Fruit fly (Drosophila melanogaster): ENCODE data around the gene Xport-B.

DNA sequence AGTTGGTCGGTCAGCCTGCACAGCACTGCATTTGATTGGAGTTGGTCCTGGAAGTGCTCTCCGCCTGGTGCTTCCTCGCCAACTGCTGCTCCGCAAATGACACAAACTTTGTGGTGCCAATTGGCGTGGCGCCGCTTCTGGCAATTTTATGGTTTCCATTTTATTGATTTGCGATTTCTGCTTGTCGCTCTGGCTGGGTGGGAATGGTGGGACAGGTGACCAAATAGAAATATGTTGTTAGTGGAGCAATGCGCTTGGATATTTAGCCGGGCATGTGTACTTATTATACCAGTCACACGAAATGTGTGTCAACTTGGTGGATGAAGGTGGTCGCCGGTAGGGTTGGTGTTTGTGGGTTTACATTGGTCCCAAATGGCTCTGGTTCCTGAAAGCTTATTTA is at the start of gene Xport-B, which contains the start of gene Xport-A:
- no peak for TF ChIP-seq Ets96B (tag; optimal IDR thresholded peaks at IDR 0.05)
- no peak for TF ChIP-seq Lpt (GFP tag; optimal IDR thresholded peaks at IDR 0.05)
- no peak for TF ChIP-seq Eip75B (GFP tag; optimal IDR thresholded peaks at IDR 0.05)
- TF ChIP-seq CG6854 (GFP tag; optimal IDR thresholded peaks at IDR 0.05): no peak
- no peak for TF ChIP-seq net (GFP tag; optimal IDR thresholded peaks at IDR 0.05)
- TF ChIP-seq Sox15 (GFP tag; optimal IDR thresholded peaks at IDR 0.05): no peak
- no peak for TF ChIP-seq CG6808 (GFP tag; optimal IDR thresholded peaks at IDR 0.05)
- no peak for TF ChIP-seq fkh (GFP tag; optimal IDR thresholded peaks at IDR 0.05)
- TF ChIP-seq OdsH (GFP tag; optimal IDR thresholded peaks at IDR 0.05): no peak
- TF ChIP-seq CG6163 (GFP tag; IDR thresholded peaks at IDR 0.05): no peak
- TF ChIP-seq cyc (GFP tag; optimal IDR thresholded peaks at IDR 0.05): no peak
